Worm (Caenorhabditis elegans) whole organism, L3 larva: ENCODE results near the gene Y50D4A.6.

Experiments used
- R02D3.7 ChIP-seq: fragments of 150-350 bp; optimal IDR thresholded peaks from 2 replicates; lab custom pipeline; 2014; ENCODE audit warnings: missing biosample characterization, missing genetic modification characterization
- ZK546.5 ChIP-seq: sonication (generic microtip); optimal IDR thresholded peaks from 2 replicates; lab custom pipeline; 2017; ENCODE audit warnings: missing biosample characterization, missing genetic modification characterization
- aly-2 ChIP-seq: fragments of 150-350 bp; optimal IDR thresholded peaks from 2 replicates; lab custom pipeline; 2014; ENCODE audit warnings: missing biosample characterization, missing genetic modification characterization
- ama-1 ChIP-seq: fragments of 150-350 bp; optimal IDR thresholded peaks from 2 replicates; lab custom pipeline; 2018
- ceh-16 ChIP-seq: sonication (generic microtip); optimal IDR thresholded peaks from 2 replicates; lab custom pipeline; 2017; ENCODE audit warnings: missing biosample characterization, missing genetic modification characterization
- ceh-28 ChIP-seq: fragments of 150-350 bp; optimal IDR thresholded peaks from 2 replicates; lab custom pipeline; 2014; ENCODE audit warnings: missing biosample characterization, missing genetic modification reagents, missing genetic modification characterization
- egl-5 ChIP-seq: fragments of 150-350 bp; optimal IDR thresholded peaks from 2 replicates; lab custom pipeline; 2017; ENCODE audit warnings: missing biosample characterization, missing genetic modification reagents, missing genetic modification characterization, inconsistent platforms
- elt-1 ChIP-seq: fragments of 150-350 bp; optimal IDR thresholded peaks from 2 replicates; lab custom pipeline; 2014; ENCODE audit warnings: missing biosample characterization, missing genetic modification characterization
- elt-3 ChIP-seq, 3 experiments: fragments of 150-350 bp in 1 of 3; sonication (generic microtip) in 2 of 3; optimal IDR thresholded peaks; 2 replicates in 2 of 3; 4 replicates in 1 of 3; lab custom pipeline; 2014 to 2017; ENCODE audit warnings: missing biosample characterization in 3 of 3, missing genetic modification characterization in 3 of 3
- eor-1 ChIP-seq, 2 experiments: fragments of 150-350 bp; optimal IDR thresholded peaks; 2 replicates each; lab custom pipeline; 2014 to 2018; ENCODE audit warnings: missing biosample characterization in 2 of 2, missing genetic modification characterization in 2 of 2
- fkh-10 ChIP-seq: sonication (generic microtip); optimal IDR thresholded peaks from 2 replicates; lab custom pipeline; 2017; ENCODE audit warnings: missing biosample characterization, missing genetic modification reagents, missing genetic modification characterization
- fkh-2 ChIP-seq: fragments of 150-350 bp; optimal IDR thresholded peaks from 2 replicates; lab custom pipeline; 2014; ENCODE audit warnings: missing biosample characterization, missing genetic modification reagents, missing genetic modification characterization
- fos-1 ChIP-seq: fragments of 150-350 bp; optimal IDR thresholded peaks from 2 replicates; lab custom pipeline; 2014; ENCODE audit warnings: missing biosample characterization, missing genetic modification characterization
- hmg-11 ChIP-seq: sonication (generic microtip); optimal IDR thresholded peaks from 2 replicates; lab custom pipeline; 2016; ENCODE audit warnings: missing genetic modification characterization, missing compliant biosample characterization
- jun-1 ChIP-seq: fragments of 150-350 bp; optimal IDR thresholded peaks from 2 replicates; lab custom pipeline; 2014; ENCODE audit warnings: missing biosample characterization, missing genetic modification reagents, missing genetic modification characterization
- lin-15B ChIP-seq: fragments of 150-350 bp; optimal IDR thresholded peaks from 2 replicates; lab custom pipeline; 2014; ENCODE audit warnings: missing biosample characterization, missing genetic modification characterization
- lin-39 ChIP-seq: fragments of 150-350 bp; optimal IDR thresholded peaks from 2 replicates; lab custom pipeline; 2018; ENCODE audit warnings: missing biosample characterization, missing genetic modification reagents, missing genetic modification characterization
- lsy-12 ChIP-seq: sonication (generic microtip); optimal IDR thresholded peaks from 2 replicates; lab custom pipeline; 2016; ENCODE audit warnings: mild to moderate bottlenecking, missing genetic modification characterization, missing compliant biosample characterization
- mdl-1 ChIP-seq: fragments of 150-350 bp; optimal IDR thresholded peaks from 2 replicates; lab custom pipeline; 2014; ENCODE audit warnings: missing biosample characterization, missing genetic modification characterization
- nhr-11 ChIP-seq: fragments of 150-350 bp; optimal IDR thresholded peaks from 2 replicates; lab custom pipeline; 2014; ENCODE audit warnings: missing biosample characterization, missing genetic modification characterization
- nhr-12 ChIP-seq: fragments of 150-350 bp; optimal IDR thresholded peaks from 2 replicates; lab custom pipeline; 2014; ENCODE audit warnings: missing biosample characterization, missing genetic modification characterization
- nhr-237 ChIP-seq: fragments of 150-350 bp; optimal IDR thresholded peaks from 2 replicates; lab custom pipeline; 2014; ENCODE audit warnings: missing biosample characterization, missing genetic modification characterization
- nhr-25 ChIP-seq: sonication (generic microtip); optimal IDR thresholded peaks from 2 replicates; lab custom pipeline; 2017; ENCODE audit warnings: missing biosample characterization, missing genetic modification characterization
- nhr-28 ChIP-seq: fragments of 150-350 bp; optimal IDR thresholded peaks from 2 replicates; lab custom pipeline; 2014; ENCODE audit warnings: missing biosample characterization, missing genetic modification characterization
- nhr-67 ChIP-seq: fragments of 150-350 bp; optimal IDR thresholded peaks from 2 replicates; lab custom pipeline; 2014; ENCODE audit warnings: missing biosample characterization, missing genetic modification characterization
- nhr-76 ChIP-seq: fragments of 150-350 bp; sonication (generic microtip); optimal IDR thresholded peaks from 5 replicates; lab custom pipeline; 2014; ENCODE audit warnings: missing biosample characterization, missing genetic modification characterization
- pha-4 ChIP-seq: fragments of 150-350 bp; optimal IDR thresholded peaks from 2 replicates; lab custom pipeline; 2014; ENCODE audit warnings: missing biosample characterization, missing genetic modification reagents, missing genetic modification characterization
- pqm-1 ChIP-seq: fragments of 150-350 bp; optimal IDR thresholded peaks from 2 replicates; lab custom pipeline; 2017; ENCODE audit warnings: missing biosample characterization, missing genetic modification characterization, inconsistent platforms
- sea-2 ChIP-seq: fragments of 150-350 bp; sonication (generic microtip); optimal IDR thresholded peaks from 4 replicates; lab custom pipeline; 2014; ENCODE audit warnings: missing biosample characterization, missing genetic modification reagents, missing genetic modification characterization
- skn-1 ChIP-seq: fragments of 150-350 bp; optimal IDR thresholded peaks from 2 replicates; lab custom pipeline; 2014; ENCODE audit warnings: missing biosample characterization, missing genetic modification characterization
- snpc-4 ChIP-seq: fragments of 150-350 bp; optimal IDR thresholded peaks from 2 replicates; lab custom pipeline; 2014; ENCODE audit warnings: missing biosample characterization, missing genetic modification characterization
- tbx-2 ChIP-seq: sonication (generic microtip); optimal IDR thresholded peaks from 2 replicates; lab custom pipeline; 2016; ENCODE audit warnings: mild to moderate bottlenecking, missing genetic modification characterization, missing compliant biosample characterization
- unc-39 ChIP-seq: sonication (generic microtip); optimal IDR thresholded peaks from 4 replicates; lab custom pipeline; 2017; ENCODE audit warnings: missing biosample characterization, missing genetic modification characterization
- unc-62 ChIP-seq: fragments of 150-350 bp; sonication (generic microtip); optimal IDR thresholded peaks from 4 replicates; lab custom pipeline; 2014; ENCODE audit warnings: missing biosample characterization, missing genetic modification reagents, missing genetic modification characterization

Y50D4A.6 gene

ce11 chrV:1199219-1199889 is at the start of gene Y50D4A.6:
Gene Y50D4A.6 (minus strand): TSS chrV:1199269.
- TF ChIP-seq pha-4 (tag; lab: Kevin White, UChicago) (no peak), nhr-11 (tag; lab: Kevin White, UChicago) (no peak), nhr-76 (no peak), pqm-1 (tag; lab: Kevin White, UChicago) (no peak), egl-5 (tag; lab: Kevin White, UChicago) (no peak), lin-15B (tag; lab: Kevin White, UChicago) (no peak), nhr-237 (tag; lab: Kevin White, UChicago) (no peak), mdl-1 (tag; lab: Kevin White, UChicago) (no peak), lin-39 (tag; lab: Kevin White, UChicago) (no peak), elt-1 (tag; lab: Kevin White, UChicago) (no peak), ZK546.5 (no peak), sea-2 (GFP tag; lab: Kevin White, UChicago) (no peak), nhr-28 (tag; lab: Kevin White, UChicago) (no peak), eor-1 (tag; optimal IDR thresholded peaks at IDR 0.05; lab: Kevin White, UChicago) (no peak), ceh-16 (tag; lab: Kevin White, UChicago) (no peak), nhr-67 (tag; lab: Kevin White, UChicago) (no peak), jun-1 (tag; lab: Kevin White, UChicago) (no peak), fkh-2 (no peak), unc-62 (GFP tag; lab: Kevin White, UChicago) (no peak), fos-1 (no peak)

ce11 chrV:1244021-1244708 is 45.1 kb upstream of the Y50D4A.6 start:
- TF ChIP-seq fkh-2 (no peak), nhr-76 (no peak), aly-2 (tag; lab: Kevin White, UChicago) (no peak), mdl-1 (tag; lab: Kevin White, UChicago) (no peak)

- TF ChIP-seq elt-3 (tag; optimal IDR thresholded peaks at IDR 0.05; lab: Kevin White, UChicago), result no peak
- no peak for TF ChIP-seq snpc-4 (tag; lab: Kevin White, UChicago)
- TF ChIP-seq ama-1 (lab: Kevin White, UChicago), result no peak
- TF ChIP-seq nhr-25, result no peak
- TF ChIP-seq unc-62 (GFP tag; lab: Kevin White, UChicago), result no peak
- TF ChIP-seq skn-1 (tag; lab: Kevin White, UChicago), result no peak
- TF ChIP-seq fos-1, result no peak
- no peak for TF ChIP-seq mdl-1 (tag; lab: Kevin White, UChicago)
- TF ChIP-seq R02D3.7, result no peak
Observed at ce11 chrV:1243011-1243410, 43.9 kb upstream of the Y50D4A.6 start.

DNA sequence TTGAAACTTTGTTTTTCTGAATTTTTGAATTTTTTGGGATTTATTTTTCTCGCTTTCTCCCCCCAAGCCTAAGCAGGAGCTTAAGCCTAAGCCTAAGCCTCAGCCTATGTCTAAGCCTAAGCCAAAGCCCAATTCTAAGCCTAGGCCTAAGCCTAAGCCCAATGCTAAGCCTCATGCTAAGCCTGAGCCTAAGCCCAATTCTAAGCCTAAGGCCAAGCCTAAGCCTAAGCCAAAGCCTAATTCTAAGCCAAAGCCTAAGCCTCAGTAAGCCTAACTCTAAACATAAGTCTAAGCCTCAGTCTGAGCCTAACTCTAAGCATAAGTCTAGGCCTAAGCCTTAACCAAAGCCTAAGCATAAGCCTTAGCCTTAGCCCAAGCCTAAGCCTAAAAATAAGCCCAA is 43.4 kb upstream of the Y50D4A.6 start:
- no peak for TF ChIP-seq eor-1 (tag; optimal IDR thresholded peaks at IDR 0.05; lab: Kevin White, UChicago)
- no peak for TF ChIP-seq mdl-1 (tag; lab: Kevin White, UChicago)
- TF ChIP-seq hmg-11 (tag; lab: Kevin White, UChicago), result no peak
- TF ChIP-seq fos-1, result no peak
- no peak for TF ChIP-seq fkh-10 (GFP tag; lab: Kevin White, UChicago)
- TF ChIP-seq aly-2 (tag; lab: Kevin White, UChicago), result no peak
- no peak for TF ChIP-seq unc-39
- TF ChIP-seq elt-3 (tag; optimal IDR thresholded peaks at IDR 0.05; lab: Kevin White, UChicago), result no peak
- no peak for TF ChIP-seq pha-4 (tag; lab: Kevin White, UChicago)
- no peak for TF ChIP-seq nhr-28 (tag; lab: Kevin White, UChicago)
- TF ChIP-seq fkh-2, result no peak
- no peak for TF ChIP-seq lsy-12

- TF ChIP-seq hmg-11 (tag; lab: Kevin White, UChicago), result peak; percentile 8
- TF ChIP-seq unc-39, result no peak
- no peak for TF ChIP-seq nhr-12
- no peak for TF ChIP-seq tbx-2 (tag; lab: Kevin White, UChicago)
- no peak for TF ChIP-seq egl-5 (tag; lab: Kevin White, UChicago)
- TF ChIP-seq unc-62 (GFP tag; lab: Kevin White, UChicago), result no peak
- no peak for TF ChIP-seq R02D3.7
- no peak for TF ChIP-seq sea-2 (GFP tag; lab: Kevin White, UChicago)
- no peak for TF ChIP-seq ceh-28
- no peak for TF ChIP-seq eor-1 (tag; optimal IDR thresholded peaks at IDR 0.05; lab: Kevin White, UChicago)
- peak; percentile 34 for TF ChIP-seq lin-39 (tag; lab: Kevin White, UChicago)
- no peak for TF ChIP-seq skn-1 (tag; lab: Kevin White, UChicago)
- no peak for TF ChIP-seq snpc-4 (tag; lab: Kevin White, UChicago)
Observed at ce11 chrV:1236333-1237068, 37.4 kb upstream of the Y50D4A.6 start.
